Fruit fly (Drosophila melanogaster) whole organism, embryonic: ENCODE results near the gene CG7509.
A peak's percentile ranks its signal among the peaks of the same experiment; 100 is the strongest.

Experiments used
- Ada2b ChIP-seq: fragments of 200-800 bp; sonication (Bioruptor generic); IDR thresholded peaks from 2 replicates; pipeline ENCODE4 v1.3.6; 2022; ENCODE audit warnings: missing biosample characterization, missing genetic modification characterization
- CG10366 ChIP-seq: fragments of 200-800 bp; sonication (Bioruptor generic); IDR thresholded peaks from 2 replicates; pipeline ENCODE4 v1.3.6; 2022; ENCODE audit warnings: missing biosample characterization, missing genetic modification characterization
- CG13424 ChIP-seq: fragments of 200-800 bp; sonication (Bioruptor generic); optimal IDR thresholded peaks from 2 replicates; lab custom pipeline; 2019; ENCODE audit warnings: missing biosample characterization, mild to moderate bottlenecking, missing genetic modification characterization, moderate library complexity
- CG14050 ChIP-seq: fragments of 200-800 bp; sonication (Bioruptor generic); IDR thresholded peaks from 3 replicates; pipeline ENCODE4 v1.3.6; 2022; ENCODE audit warnings: missing biosample characterization, missing genetic modification characterization
- CG14441 ChIP-seq: fragments of 200-800 bp; sonication (Bioruptor generic); IDR thresholded peaks from 2 replicates; pipeline ENCODE4 v1.3.6; 2022; ENCODE audit warnings: missing biosample characterization, missing genetic modification characterization
- CG14710 ChIP-seq: fragments of 200-800 bp; sonication (Bioruptor generic); optimal IDR thresholded peaks from 3 replicates; lab custom pipeline; 2019; ENCODE audit warnings: missing biosample characterization, mild to moderate bottlenecking, missing genetic modification characterization, moderate library complexity
- CG15479 ChIP-seq: fragments of 200-800 bp; sonication (Bioruptor generic); optimal IDR thresholded peaks from 3 replicates; lab custom pipeline; 2019; ENCODE audit warnings: missing biosample characterization, mild to moderate bottlenecking, missing genetic modification characterization, moderate library complexity
- CG15696 ChIP-seq: fragments of 200-800 bp; sonication (Bioruptor generic); optimal IDR thresholded peaks from 2 replicates; lab custom pipeline; 2019; ENCODE audit warnings: missing biosample characterization, mild to moderate bottlenecking, missing genetic modification characterization, moderate library complexity
- CG1603 ChIP-seq: fragments of 200-800 bp; sonication (Bioruptor generic); optimal IDR thresholded peaks from 2 replicates; lab custom pipeline; 2019; ENCODE audit warnings: missing biosample characterization, mild to moderate bottlenecking, missing genetic modification characterization, moderate library complexity
- CG17612 ChIP-seq: fragments of 200-800 bp; sonication (Bioruptor generic); IDR thresholded peaks from 2 replicates; pipeline ENCODE4 v1.3.6; 2022; ENCODE audit warnings: missing biosample characterization, missing genetic modification characterization
- CG17829 ChIP-seq: fragments of 200-800 bp; optimal IDR thresholded peaks from 2 replicates; lab custom pipeline; 2019; ENCODE audit warnings: missing biosample characterization, mild to moderate bottlenecking, missing genetic modification characterization, moderate library complexity
- CG18619 ChIP-seq: fragments of 200-800 bp; sonication (Bioruptor generic); optimal IDR thresholded peaks from 3 replicates; lab custom pipeline; 2017; ENCODE audit warnings: missing biosample characterization, mild to moderate bottlenecking, missing genetic modification characterization
- CG3995 ChIP-seq: fragments of 200-800 bp; sonication (Bioruptor generic); optimal IDR thresholded peaks from 3 replicates; lab custom pipeline; 2016; ENCODE audit warnings: missing biosample characterization, missing genetic modification characterization
- CG4854 ChIP-seq: fragments of 200-800 bp; sonication (Bioruptor generic); optimal IDR thresholded peaks from 2 replicates; lab custom pipeline; 2016; ENCODE audit warnings: missing biosample characterization, missing genetic modification characterization, inconsistent platforms
- CG5245 ChIP-seq: fragments of 200-800 bp; sonication (Bioruptor generic); optimal IDR thresholded peaks from 3 replicates; lab custom pipeline; 2016; ENCODE audit warnings: missing biosample characterization, missing genetic modification characterization
- CG6683 ChIP-seq: fragments of 200-800 bp; sonication (Bioruptor generic); optimal IDR thresholded peaks from 2 replicates; lab custom pipeline; 2017; ENCODE audit warnings: missing biosample characterization, mild to moderate bottlenecking, missing genetic modification characterization, missing genetic modification reagents
- CG6791 ChIP-seq: fragments of 200-800 bp; sonication (Bioruptor generic); IDR thresholded peaks from 3 replicates; pipeline ENCODE4 v1.3.6; 2022; ENCODE audit warnings: missing biosample characterization, missing genetic modification characterization; ENCODE audit not compliant: partially characterized antibody
- CG7372 ChIP-seq: fragments of 200-800 bp; sonication (Bioruptor generic); IDR thresholded peaks from 2 replicates; pipeline ENCODE4 v1.3.6; 2022; ENCODE audit warnings: missing biosample characterization, missing genetic modification characterization
- CG8281 ChIP-seq: fragments of 200-800 bp; sonication (Bioruptor generic); optimal IDR thresholded peaks from 2 replicates; lab custom pipeline; 2018; ENCODE audit warnings: missing biosample characterization, mild to moderate bottlenecking, missing genetic modification characterization, moderate library complexity
- CoRest ChIP-seq: fragments of 200-800 bp; sonication (Bioruptor generic); optimal IDR thresholded peaks from 3 replicates; lab custom pipeline; 2018; ENCODE audit warnings: missing biosample characterization, mild to moderate bottlenecking, missing genetic modification characterization, moderate library complexity
- Dll ChIP-seq: fragments of 200-800 bp; sonication (Bioruptor generic); IDR thresholded peaks from 4 replicates; pipeline ENCODE4 v1.3.6; 2022; ENCODE audit warnings: missing biosample characterization, missing genetic modification characterization; ENCODE audit not compliant: partially characterized antibody
- Drgx ChIP-seq: fragments of 200-800 bp; sonication (Bioruptor generic); IDR thresholded peaks from 2 replicates; pipeline ENCODE4 v1.3.6; 2022; ENCODE audit warnings: missing biosample characterization, missing genetic modification characterization
- Ets65A ChIP-seq: fragments of 200-800 bp; sonication (Bioruptor generic); peaks from one replicate; lab custom pipeline; 2016; ENCODE audit warnings: missing biosample characterization, missing genetic modification characterization
- Hr3 ChIP-seq: fragments of 200-800 bp; sonication (Bioruptor generic); optimal IDR thresholded peaks from 3 replicates; lab custom pipeline; 2016; ENCODE audit warnings: missing biosample characterization, missing genetic modification characterization
- Max ChIP-seq: fragments of 200-800 bp; sonication (Bioruptor generic); optimal IDR thresholded peaks from 2 replicates; lab custom pipeline; 2016; ENCODE audit warnings: missing biosample characterization, mild to moderate bottlenecking, missing genetic modification characterization
- Med ChIP-seq: fragments of 200-800 bp; sonication (Bioruptor generic); peaks from one replicate; lab custom pipeline; 2016; ENCODE audit warnings: missing biosample characterization, missing genetic modification characterization, mild to moderate bottlenecking, inconsistent platforms, moderate library complexity
- Mrtf ChIP-seq: fragments of 200-800 bp; sonication (Bioruptor generic); IDR thresholded peaks from 3 replicates; pipeline ENCODE4 v1.3.6; 2022; ENCODE audit warnings: missing biosample characterization, missing genetic modification characterization
- NC2β ChIP-seq: fragments of 200-800 bp; sonication (Bioruptor generic); optimal IDR thresholded peaks from 2 replicates; lab custom pipeline; 2016; ENCODE audit warnings: missing biosample characterization, missing genetic modification characterization
- Opbp ChIP-seq: fragments of 200-800 bp; sonication (Bioruptor generic); IDR thresholded peaks from 3 replicates; pipeline ENCODE4 v1.3.6; 2022; ENCODE audit warnings: missing biosample characterization, missing genetic modification characterization; ENCODE audit not compliant: partially characterized antibody
- Ptx1 ChIP-seq: fragments of 200-800 bp; sonication (Bioruptor generic); IDR thresholded peaks from 2 replicates; pipeline ENCODE4 v1.3.6; 2022; ENCODE audit warnings: missing biosample characterization, missing genetic modification characterization
- Six4 ChIP-seq: fragments of 200-800 bp; sonication (Bioruptor generic); optimal IDR thresholded peaks from 2 replicates; lab custom pipeline; 2016; ENCODE audit warnings: missing biosample characterization, missing genetic modification characterization
- al ChIP-seq: fragments of 200-800 bp; sonication (Bioruptor generic); IDR thresholded peaks from 2 replicates; pipeline ENCODE4 v1.3.6; 2022; ENCODE audit warnings: missing biosample characterization, missing genetic modification characterization
- ap ChIP-seq: fragments of 200-800 bp; sonication (Bioruptor generic); IDR thresholded peaks from 2 replicates; pipeline ENCODE4 v1.3.6; 2022; ENCODE audit warnings: missing biosample characterization, missing genetic modification characterization
- ci ChIP-seq: fragments of 200-800 bp; sonication (Bioruptor generic); IDR thresholded peaks from 3 replicates; pipeline ENCODE4 v1.3.6; 2022; ENCODE audit warnings: missing biosample characterization, missing genetic modification characterization
- dm ChIP-seq: fragments of 200-800 bp; sonication (Bioruptor generic); optimal IDR thresholded peaks from 3 replicates; lab custom pipeline; 2016; ENCODE audit warnings: missing biosample characterization, missing genetic modification characterization
- esg ChIP-seq: fragments of 200-800 bp; sonication (Bioruptor generic); conservative IDR thresholded peaks from 2 replicates; pipeline ENCODE4 v1.3.6; 2022; ENCODE audit warnings: missing biosample characterization, missing genetic modification characterization
- fd3F ChIP-seq: fragments of 200-800 bp; sonication (Bioruptor generic); optimal IDR thresholded peaks from 2 replicates; lab custom pipeline; 2018; ENCODE audit warnings: missing biosample characterization, mild to moderate bottlenecking, missing genetic modification characterization, moderate library complexity
- gem ChIP-seq: fragments of 200-800 bp; sonication (Bioruptor generic); optimal IDR thresholded peaks from 2 replicates; lab custom pipeline; 2019; ENCODE audit warnings: missing biosample characterization, mild to moderate bottlenecking, missing genetic modification characterization, moderate library complexity
- grau ChIP-seq: fragments of 200-800 bp; optimal IDR thresholded peaks from 3 replicates; lab custom pipeline; 2019; ENCODE audit warnings: missing biosample characterization, mild to moderate bottlenecking, missing genetic modification characterization, moderate library complexity
- mirr ChIP-seq: fragments of 200-800 bp; sonication (Bioruptor generic); optimal IDR thresholded peaks from 3 replicates; lab custom pipeline; 2018; ENCODE audit warnings: missing biosample characterization, mild to moderate bottlenecking, missing genetic modification characterization
- peb ChIP-seq: fragments of 200-800 bp; sonication (Bioruptor generic); IDR thresholded peaks from 2 replicates; pipeline ENCODE4 v1.3.6; 2022; ENCODE audit warnings: missing biosample characterization, missing genetic modification characterization
- prd ChIP-seq, 3 experiments: fragments of >200 bp in 2 of 3; fragments of 200-800 bp in 1 of 3; sonication (Bioruptor generic) in 1 of 3; optimal IDR thresholded peaks in 2 of 3; IDR thresholded peaks in 1 of 3; 2 replicates in 2 of 3; 3 replicates in 1 of 3; pipeline versions ENCODE4 v1.3.6 to Lab custom; 2017 to 2022; ENCODE audit warnings: missing biosample characterization in 1 of 3, missing genetic modification characterization in 1 of 3
- sens ChIP-seq: fragments of 200-800 bp; sonication (Bioruptor generic); peaks from one replicate; lab custom pipeline; 2016; ENCODE audit warnings: missing biosample characterization, missing genetic modification characterization
- seq ChIP-seq: fragments of 200-800 bp; sonication (Bioruptor generic); IDR thresholded peaks from 2 replicates; pipeline ENCODE4 v1.3.6; 2022; ENCODE audit warnings: missing biosample characterization, missing genetic modification characterization
- slbo ChIP-seq: fragments of 200-800 bp; sonication (Bioruptor generic); IDR thresholded peaks from 2 replicates; pipeline ENCODE4 v1.3.6; 2022; ENCODE audit warnings: missing biosample characterization, missing genetic modification characterization
- tap ChIP-seq: fragments of 200-800 bp; optimal IDR thresholded peaks from 3 replicates; lab custom pipeline; 2019; ENCODE audit warnings: missing biosample characterization, mild to moderate bottlenecking, missing genetic modification characterization, moderate library complexity
- tin ChIP-seq: fragments of 200-800 bp; sonication (Bioruptor generic); optimal IDR thresholded peaks from 3 replicates; lab custom pipeline; 2016; ENCODE audit warnings: missing biosample characterization, missing genetic modification characterization
- ttk ChIP-seq: fragments of 200-800 bp; sonication (Bioruptor generic); IDR thresholded peaks from 2 replicates; pipeline ENCODE4 v2.1.2; 2022; ENCODE audit warnings: missing biosample characterization, missing genetic modification characterization
- usp ChIP-seq: fragments of >200 bp; optimal IDR thresholded peaks from 2 replicates; lab custom pipeline; 2017; ENCODE audit warnings: missing biosample characterization, missing genetic modification characterization
- zfh1 ChIP-seq: fragments of 200-800 bp; sonication (Bioruptor generic); IDR thresholded peaks from 3 replicates; pipeline ENCODE4 v1.3.6; 2022; ENCODE audit warnings: missing biosample characterization, missing genetic modification characterization

CG7509 gene

dm6 chr3L:4805174-4805573 lies at the start of gene CG7509:
TSS of gene CG7509 (minus strand) at chr3L:4805274.
- TF ChIP-seq Ada2b (no peak), Ets65A (GFP tag; lab: Kevin White, UChicago) (peak; percentile 42)

- TF ChIP-seq seq (GFP tag; lab: Robert Waterston, UW) (no peak), CG5245 (no peak), CG15479 (no peak), CG8281 (tag; lab: Kevin White, UChicago) (no peak), slbo (GFP tag; lab: Robert Waterston, UW) (0 out of 2 replicates have a peak, but pooled peaks have one; percentile 30), CG6791 (GFP tag; lab: Robert Waterston, UW) (no peak), CG17829 (tag; lab: Kevin White, UChicago) (no peak), Max (GFP tag; lab: Kevin White, UChicago) (no peak), Dll (GFP tag; lab: Robert Waterston, UW) (no peak), dm (GFP tag; lab: Kevin White, UChicago) (no peak), CG4854 (GFP tag; lab: Kevin White, UChicago) (no peak), usp (no peak), NC2β (GFP tag; lab: Kevin White, UChicago) (no peak), esg (GFP tag; lab: Robert Waterston, UW) (no peak), fd3F (GFP tag; lab: Kevin White, UChicago) (no peak), Drgx (GFP tag; lab: Robert Waterston, UW) (no peak), mirr (GFP tag; lab: Kevin White, UChicago) (no peak), peb (GFP tag; lab: Robert Waterston, UW) (no peak), Six4 (GFP tag; lab: Kevin White, UChicago) (no peak), CG14441 (GFP tag; lab: Robert Waterston, UW) (0 out of 2 replicates have a peak, but pooled peaks have one; percentile 22), CG1603 (tag; lab: Kevin White, UChicago) (peak; percentile 20), CG10366 (GFP tag; lab: Robert Waterston, UW) (no peak), CG7372 (no peak), CG15696 (tag; lab: Kevin White, UChicago) (no peak), tap (tag; lab: Kevin White, UChicago) (peak; percentile 6), gem (tag; lab: Kevin White, UChicago) (peak; percentile 2), CG3995 (GFP tag; lab: Kevin White, UChicago) (no peak), CG6683 (GFP tag; lab: Kevin White, UChicago) (no peak), Hr3 (GFP tag; lab: Kevin White, UChicago) (no peak), CG17612 (GFP tag; lab: Robert Waterston, UW) (no peak), ci (peak; percentile 55; the same call in 1 of the 3 replicates), grau (tag; lab: Kevin White, UChicago) (peak; percentile 80), Med (GFP tag; lab: Kevin White, UChicago) (peak; percentile 61), ap (GFP tag; lab: Robert Waterston, UW) (no peak), CG18619 (GFP tag; lab: Kevin White, UChicago) (no peak), sens (GFP tag; lab: Kevin White, UChicago) (peak; percentile 55), Ptx1 (no peak), prd (optimal IDR thresholded peaks at IDR 0.05; lab: Kevin White, UChicago) (no peak), prd (GFP tag; IDR thresholded peaks at IDR 0.05; lab: Robert Waterston, UW) (peak; percentile 28; the same call in 1 of the 3 replicates), CG13424 (tag; lab: Kevin White, UChicago) (peak; percentile 6), Opbp (GFP tag; lab: Robert Waterston, UW) (no peak), CG14050 (GFP tag; lab: Robert Waterston, UW) (no peak), zfh1 (GFP tag; lab: Robert Waterston, UW) (no peak), CoRest (tag; lab: Kevin White, UChicago) (no peak), Mrtf (GFP tag; lab: Robert Waterston, UW) (no peak), al (no peak), tin (GFP tag; lab: Kevin White, UChicago) (no peak), CG14710 (tag; lab: Kevin White, UChicago) (no peak), ttk (GFP tag; lab: Robert Waterston, UW) (no peak)
These were observed 49.1 kb upstream of the CG7509 start for dm6 chr3L:4854153-4854552.
